Fruit fly (Drosophila melanogaster) whole organism, prepupa: Measurements from ENCODE around the gene Cerk.

Source experiments
- CG10631 ChIP-seq: fragments of 200-800 bp; sonication (Bioruptor generic); optimal IDR thresholded peaks from 2 replicates; lab custom pipeline; 2016; ENCODE audit warnings: missing biosample characterization, missing genetic modification characterization
- CG3032 ChIP-seq: fragments of 200-800 bp; optimal IDR thresholded peaks from 2 replicates; lab custom pipeline; 2019; ENCODE audit warnings: missing biosample characterization, mild to moderate bottlenecking, missing genetic modification characterization, moderate library complexity
- CG8119 ChIP-seq: fragments of 200-800 bp; sonication (Bioruptor generic); IDR thresholded peaks from 3 replicates; pipeline ENCODE4 v1.3.6; 2022; ENCODE audit warnings: missing biosample characterization, missing genetic modification characterization
- Gug ChIP-seq: fragments of 200-800 bp; sonication (Bioruptor generic); IDR thresholded peaks from 2 replicates; pipeline ENCODE4 v1.3.6; 2022; ENCODE audit warnings: missing biosample characterization, missing genetic modification characterization
- Hr39 ChIP-seq: fragments of 200-800 bp; sonication (Bioruptor generic); optimal IDR thresholded peaks from 2 replicates; lab custom pipeline; 2016; ENCODE audit warnings: missing biosample characterization, missing genetic modification characterization
- Lpt ChIP-seq: fragments of 200-800 bp; sonication (Bioruptor generic); optimal IDR thresholded peaks from 3 replicates; lab custom pipeline; 2016; ENCODE audit warnings: missing biosample characterization, missing genetic modification characterization
- Sox15 ChIP-seq: fragments of 200-800 bp; sonication (Bioruptor generic); optimal IDR thresholded peaks from 3 replicates; lab custom pipeline; 2016; ENCODE audit warnings: missing biosample characterization, missing genetic modification characterization
- dsx ChIP-seq: fragments of 200-800 bp; optimal IDR thresholded peaks from 3 replicates; lab custom pipeline; 2019; ENCODE audit warnings: missing biosample characterization, mild to moderate bottlenecking, missing genetic modification characterization, moderate library complexity; ENCODE audit not compliant: poor library complexity, severe bottlenecking
- fd85E ChIP-seq: fragments of 200-800 bp; sonication (Bioruptor generic); optimal IDR thresholded peaks from 3 replicates; lab custom pipeline; 2016; ENCODE audit warnings: missing biosample characterization, missing genetic modification characterization
- fkh ChIP-seq: fragments of 200-800 bp; sonication (Bioruptor generic); optimal IDR thresholded peaks from 3 replicates; lab custom pipeline; 2017; ENCODE audit warnings: missing biosample characterization, mild to moderate bottlenecking, missing genetic modification characterization, moderate library complexity

DNA sequence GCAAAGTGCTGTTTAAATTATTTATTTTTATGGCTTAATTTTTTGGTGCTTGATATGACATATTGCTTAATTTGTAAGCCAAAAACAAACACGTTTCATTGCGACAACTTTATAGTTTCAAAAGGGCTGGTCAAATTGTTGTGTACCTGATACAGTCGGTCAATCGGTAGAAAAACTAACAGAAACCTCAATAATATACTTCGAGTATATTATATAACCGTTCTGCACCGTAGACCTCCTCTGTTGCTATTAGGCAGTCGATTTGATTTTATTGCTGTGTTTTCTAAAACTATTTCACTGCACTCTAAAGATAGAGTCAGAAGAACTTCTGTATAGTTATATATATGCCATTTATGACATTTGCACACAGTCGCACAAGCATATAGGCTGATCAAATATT is 57.9 kb downstream of the Cerk start:
- TF ChIP-seq dsx (GFP tag; lab: Kevin White, UChicago) (no peak), Hr39 (no peak), Sox15 (GFP tag; lab: Kevin White, UChicago) (no peak), Gug (no peak), CG8119 (GFP tag; lab: Robert Waterston, UW) (no peak), fd85E (GFP tag; lab: Kevin White, UChicago) (no peak), Lpt (GFP tag; lab: Kevin White, UChicago) (no peak), fkh (no peak), CG3032 (no peak), CG10631 (GFP tag; lab: Kevin White, UChicago) (no peak)
